Fruit fly (Drosophila melanogaster): ENCODE results near the gene CG42374.

Gene CG42374

dm6 chr3L:19216377-19216776, 47.2 kb upstream of the CG42374 start (continued):
- TF ChIP-seq bcd (GFP tag; optimal IDR thresholded peaks at IDR 0.05), result peak; percentile 51
- no peak for TF ChIP-seq Rx (GFP tag; IDR thresholded peaks at IDR 0.05)
- TF ChIP-seq shn (GFP tag; optimal IDR thresholded peaks at IDR 0.05), result no peak
- no peak for TF ChIP-seq CG2202 (tag; optimal IDR thresholded peaks at IDR 0.05)
- TF ChIP-seq Hr51 (GFP tag; optimal IDR thresholded peaks at IDR 0.05), result peak in 1 of 2 experiments; percentile 71
- TF ChIP-seq ash1 (GFP tag; optimal IDR thresholded peaks at IDR 0.05), result no peak
- TF ChIP-seq grau (tag; optimal IDR thresholded peaks at IDR 0.05), result peak; percentile 60
- peak; percentile 30 for TF ChIP-seq Asciz (GFP tag; optimal IDR thresholded peaks at IDR 0.05)
- no peak for TF ChIP-seq hth (optimal IDR thresholded peaks at IDR 0.05)
- TF ChIP-seq pb (GFP tag; optimal IDR thresholded peaks at IDR 0.05), result no peak
- TF ChIP-seq ac (GFP tag; optimal IDR thresholded peaks at IDR 0.05), result no peak
- no peak for TF ChIP-seq Doc2 (GFP tag; IDR thresholded peaks at IDR 0.05)
- peak; percentile 62 for TF ChIP-seq CG32532 (GFP tag; IDR thresholded peaks at IDR 0.05)
- TF ChIP-seq az2 (GFP tag; optimal IDR thresholded peaks at IDR 0.05), result peak; percentile 24
- no peak for TF ChIP-seq cato (GFP tag; optimal IDR thresholded peaks at IDR 0.05; ENCODE audit: borderline replicate concordance)
- peak; percentile 11 for TF ChIP-seq HmgZ (tag; optimal IDR thresholded peaks at IDR 0.05)
- TF ChIP-seq luna (GFP tag; optimal IDR thresholded peaks at IDR 0.05), result no peak
- TF ChIP-seq CG2129 (GFP tag; IDR thresholded peaks at IDR 0.05; ENCODE audit: partially characterized antibody), result no peak
- no peak for TF ChIP-seq CG3838 (GFP tag; optimal IDR thresholded peaks at IDR 0.05)
- no peak for TF ChIP-seq Six4 (GFP tag; optimal IDR thresholded peaks at IDR 0.05)
- no peak for TF ChIP-seq CG3407 (GFP tag; optimal IDR thresholded peaks at IDR 0.05)
- peak; percentile 37 for TF ChIP-seq caup (GFP tag; optimal IDR thresholded peaks at IDR 0.05; ENCODE audit: severe bottlenecking)
- TF ChIP-seq Dek (tag; optimal IDR thresholded peaks at IDR 0.05), result peak; percentile 29
- no peak for TF ChIP-seq CG13123 (GFP tag; optimal IDR thresholded peaks at IDR 0.05)
- TF ChIP-seq stwl (tag; optimal IDR thresholded peaks at IDR 0.05), result no peak
- no peak for TF ChIP-seq fru (optimal IDR thresholded peaks at IDR 0.05)
- TF ChIP-seq Eip74EF (GFP tag; optimal IDR thresholded peaks at IDR 0.05), result no peak
- TF ChIP-seq lov (optimal IDR thresholded peaks at IDR 0.05), result no peak
- no peak for TF ChIP-seq lov (GFP tag; IDR thresholded peaks at IDR 0.05)
- TF ChIP-seq CG9727 (GFP tag; optimal IDR thresholded peaks at IDR 0.05), result peak; percentile 32
- TF ChIP-seq CG7928 (GFP tag; optimal IDR thresholded peaks at IDR 0.05), result no peak
- no peak for TF ChIP-seq kay (GFP tag; optimal IDR thresholded peaks at IDR 0.05)
- no peak for TF ChIP-seq CG17328 (GFP tag; IDR thresholded peaks at IDR 0.05)
- no peak for TF ChIP-seq H15 (GFP tag; IDR thresholded peaks at IDR 0.05)
- peak; percentile 23 for TF ChIP-seq ATbp (GFP tag; optimal IDR thresholded peaks at IDR 0.05)
- TF ChIP-seq Dp (GFP tag; optimal IDR thresholded peaks at IDR 0.05), result no peak
- TF ChIP-seq Pdp1 (GFP tag; optimal IDR thresholded peaks at IDR 0.05), result peak in 1 of 2 experiments; percentile 6
- no peak for TF ChIP-seq CG10274 (GFP tag; optimal IDR thresholded peaks at IDR 0.05)
- TF ChIP-seq chif (GFP tag; optimal IDR thresholded peaks at IDR 0.05), result peak in 1 of 2 experiments; percentile 4
- TF ChIP-seq sim (GFP tag; IDR thresholded peaks at IDR 0.05), result no peak
- TF ChIP-seq CG10959 (GFP tag; IDR thresholded peaks at IDR 0.05), result no peak
- TF ChIP-seq tx (GFP tag; optimal IDR thresholded peaks at IDR 0.05), result no peak
- no peak for TF ChIP-seq CG4360 (GFP tag; IDR thresholded peaks at IDR 0.05)
- TF ChIP-seq CG6765 (GFP tag; optimal IDR thresholded peaks at IDR 0.05), result no peak
- no peak for TF ChIP-seq tio (GFP tag; optimal IDR thresholded peaks at IDR 0.05)
- TF ChIP-seq hb (GFP tag; IDR thresholded peaks at IDR 0.05; ENCODE audit: partially characterized antibody), result no peak
- no peak for TF ChIP-seq Stat92E (GFP tag; optimal IDR thresholded peaks at IDR 0.05)
- TF ChIP-seq CG4617 (GFP tag; optimal IDR thresholded peaks at IDR 0.05; ENCODE audit: borderline replicate concordance), result no peak
- TF ChIP-seq CG2875 (GFP tag; optimal IDR thresholded peaks at IDR 0.05), result no peak
- no peak for TF ChIP-seq chn (GFP tag; optimal IDR thresholded peaks at IDR 0.05)
- TF ChIP-seq CG2712 (tag; optimal IDR thresholded peaks at IDR 0.05), result peak; percentile 51
